Fruit fly (Drosophila melanogaster) S2 (cell line): ENCODE data around the gene Rel.

Experiments used
- CG8478 ChIP-seq: fragments of >200 bp; optimal IDR thresholded peaks from 2 replicates; lab custom pipeline; 2018
- CTCF ChIP-seq, 2 experiments: fragments of >200 bp; optimal IDR thresholded peaks; 2 replicates each; lab custom pipeline; 2018

dm6 chr3R:9014859-9015466, 32.8 kb downstream of the Rel start, which contains the start of the genes Kcmf1, Sf3b5 and CG11986:
- no peak for TF ChIP-seq CG8478 (lab: Kevin White, UChicago)
- TF ChIP-seq CTCF (optimal IDR thresholded peaks at IDR 0.05; lab: Kevin White, UChicago) = no peak
